Fruit fly (Drosophila melanogaster) whole organism, embryonic: Measurements from ENCODE around the gene Acyp2.

Experiments
- Aef1 ChIP-seq: fragments of 200-800 bp; sonication (Bioruptor generic); IDR thresholded peaks from 3 replicates; pipeline ENCODE4 v1.3.6; 2022; ENCODE audit warnings: missing biosample characterization, missing genetic modification characterization
- Atf-2 ChIP-seq: fragments of 200-800 bp; sonication (Bioruptor generic); optimal IDR thresholded peaks from 2 replicates; lab custom pipeline; 2016; ENCODE audit warnings: missing biosample characterization, missing genetic modification characterization
- Atf3 ChIP-seq: fragments of 200-800 bp; sonication (Bioruptor generic); optimal IDR thresholded peaks from 3 replicates; lab custom pipeline; 2016; ENCODE audit warnings: missing biosample characterization, missing genetic modification characterization
- Atf6 ChIP-seq: fragments of 200-800 bp; sonication (Bioruptor generic); IDR thresholded peaks from 2 replicates; pipeline ENCODE4 v1.3.6; 2022; ENCODE audit warnings: missing biosample characterization, missing genetic modification characterization
- Blimp-1 ChIP-seq: fragments of 200-800 bp; sonication (Bioruptor generic); optimal IDR thresholded peaks from 3 replicates; lab custom pipeline; 2018; ENCODE audit warnings: missing biosample characterization, missing genetic modification characterization, mild to moderate bottlenecking, moderate library complexity, missing genetic modification reagents
- CG10366 ChIP-seq: fragments of 200-800 bp; sonication (Bioruptor generic); IDR thresholded peaks from 2 replicates; pipeline ENCODE4 v1.3.6; 2022; ENCODE audit warnings: missing biosample characterization, missing genetic modification characterization
- CG11093 ChIP-seq: fragments of 200-800 bp; sonication (Bioruptor generic); IDR thresholded peaks from 3 replicates; pipeline ENCODE4 v1.3.6; 2022; ENCODE audit warnings: missing biosample characterization, missing genetic modification characterization
- CG12769 ChIP-seq: fragments of 200-800 bp; sonication (Bioruptor generic); optimal IDR thresholded peaks from 2 replicates; lab custom pipeline; 2019; ENCODE audit warnings: missing biosample characterization, mild to moderate bottlenecking, missing genetic modification characterization, moderate library complexity
- CG13424 ChIP-seq: fragments of 200-800 bp; sonication (Bioruptor generic); optimal IDR thresholded peaks from 2 replicates; lab custom pipeline; 2019; ENCODE audit warnings: missing biosample characterization, mild to moderate bottlenecking, missing genetic modification characterization, moderate library complexity
- CG13624 ChIP-seq: fragments of 200-800 bp; sonication (Bioruptor generic); optimal IDR thresholded peaks from 2 replicates; lab custom pipeline; 2016; ENCODE audit warnings: missing biosample characterization, missing genetic modification characterization
- CG14050 ChIP-seq: fragments of 200-800 bp; sonication (Bioruptor generic); IDR thresholded peaks from 3 replicates; pipeline ENCODE4 v1.3.6; 2022; ENCODE audit warnings: missing biosample characterization, missing genetic modification characterization
- CG2116 ChIP-seq: fragments of 200-800 bp; sonication (Bioruptor generic); optimal IDR thresholded peaks from 3 replicates; lab custom pipeline; 2018; ENCODE audit warnings: missing biosample characterization, mild to moderate bottlenecking, missing genetic modification characterization
- CG32532 ChIP-seq: fragments of 200-800 bp; sonication (Bioruptor generic); IDR thresholded peaks from 2 replicates; pipeline ENCODE4 v1.3.6; 2022; ENCODE audit warnings: missing biosample characterization, missing genetic modification characterization
- CG32767 ChIP-seq: fragments of 200-800 bp; sonication (Bioruptor generic); IDR thresholded peaks from 2 replicates; pipeline ENCODE4 v1.3.6; 2022; ENCODE audit warnings: missing biosample characterization, missing genetic modification characterization
- CG34224 ChIP-seq: fragments of 200-800 bp; sonication (Bioruptor generic); IDR thresholded peaks from 3 replicates; pipeline ENCODE4 v1.3.6; 2022; ENCODE audit warnings: missing biosample characterization, missing genetic modification characterization; ENCODE audit not compliant: partially characterized antibody
- CG3838 ChIP-seq: fragments of 200-800 bp; sonication (Bioruptor generic); optimal IDR thresholded peaks from 3 replicates; lab custom pipeline; 2016; ENCODE audit warnings: missing biosample characterization, missing genetic modification characterization
- CG5180 ChIP-seq: fragments of 200-800 bp; sonication (Bioruptor generic); optimal IDR thresholded peaks from 3 replicates; lab custom pipeline; 2017; ENCODE audit warnings: missing biosample characterization, missing genetic modification characterization, mild to moderate bottlenecking, moderate library complexity, missing genetic modification reagents
- CG7987 ChIP-seq: fragments of 200-800 bp; sonication (Bioruptor generic); optimal IDR thresholded peaks from 2 replicates; lab custom pipeline; 2018; ENCODE audit warnings: missing biosample characterization, mild to moderate bottlenecking, missing genetic modification characterization, moderate library complexity
- D ChIP-seq, 2 experiments: fragments of 200-800 bp in 1 of 2; fragments of >200 bp in 1 of 2; sonication (Bioruptor generic) in 1 of 2; optimal IDR thresholded peaks; 2 replicates in 1 of 2; 3 replicates in 1 of 2; lab custom pipeline; 2017; ENCODE audit warnings: mild to moderate bottlenecking in 1 of 2, missing biosample characterization in 1 of 2, missing genetic modification characterization in 1 of 2, missing genetic modification reagents in 1 of 2
- D19A ChIP-seq: fragments of 200-800 bp; optimal IDR thresholded peaks from 3 replicates; lab custom pipeline; 2019; ENCODE audit warnings: missing biosample characterization, mild to moderate bottlenecking, missing genetic modification characterization, moderate library complexity
- HLH4C ChIP-seq: fragments of 200-800 bp; sonication (Bioruptor generic); IDR thresholded peaks from 3 replicates; pipeline ENCODE4 v1.3.6; 2022; ENCODE audit warnings: missing biosample characterization, missing genetic modification characterization; ENCODE audit not compliant: partially characterized antibody
- Hey ChIP-seq: fragments of 200-800 bp; sonication (Bioruptor generic); optimal IDR thresholded peaks from 3 replicates; lab custom pipeline; 2018; ENCODE audit warnings: missing biosample characterization, mild to moderate bottlenecking, missing genetic modification characterization
- Jarid2 ChIP-seq: fragments of 200-800 bp; sonication (Bioruptor generic); optimal IDR thresholded peaks from 3 replicates; lab custom pipeline; 2017; ENCODE audit warnings: mild to moderate bottlenecking, missing biosample characterization, missing genetic modification reagents, missing genetic modification characterization
- Max ChIP-seq: fragments of 200-800 bp; sonication (Bioruptor generic); optimal IDR thresholded peaks from 2 replicates; lab custom pipeline; 2016; ENCODE audit warnings: missing biosample characterization, mild to moderate bottlenecking, missing genetic modification characterization
- Xrp1 ChIP-seq: fragments of 200-800 bp; sonication (Bioruptor generic); IDR thresholded peaks from 2 replicates; pipeline ENCODE4 v1.3.6; 2022; ENCODE audit warnings: missing biosample characterization, missing genetic modification characterization
- abd-A ChIP-seq: fragments of 200-800 bp; sonication (Bioruptor generic); optimal IDR thresholded peaks from 3 replicates; lab custom pipeline; 2019; ENCODE audit warnings: missing biosample characterization, mild to moderate bottlenecking, missing genetic modification characterization, moderate library complexity
- ara ChIP-seq: fragments of 200-800 bp; sonication (Bioruptor generic); IDR thresholded peaks from 2 replicates; pipeline ENCODE4 v1.3.6; 2022; ENCODE audit warnings: missing biosample characterization, missing genetic modification characterization
- bigmax ChIP-seq: fragments of 200-800 bp; sonication (Bioruptor generic); optimal IDR thresholded peaks from 2 replicates; lab custom pipeline; 2018; ENCODE audit warnings: missing biosample characterization, mild to moderate bottlenecking, missing genetic modification characterization
- ems ChIP-seq: fragments of 200-800 bp; sonication (Bioruptor generic); optimal IDR thresholded peaks from 3 replicates; lab custom pipeline; 2016; ENCODE audit warnings: missing biosample characterization, missing genetic modification characterization
- ewg ChIP-seq: fragments of 200-800 bp; sonication (Bioruptor generic); optimal IDR thresholded peaks from 3 replicates; lab custom pipeline; 2017; ENCODE audit warnings: mild to moderate bottlenecking, missing biosample characterization, missing genetic modification reagents, missing genetic modification characterization
- grn ChIP-seq: fragments of 200-800 bp; sonication (Bioruptor generic); optimal IDR thresholded peaks from 3 replicates; lab custom pipeline; 2017; ENCODE audit warnings: missing biosample characterization, missing genetic modification characterization
- mam ChIP-seq: fragments of 200-800 bp; sonication (Bioruptor generic); optimal IDR thresholded peaks from 3 replicates; lab custom pipeline; 2016; ENCODE audit warnings: missing biosample characterization, missing genetic modification characterization
- nerfin-1 ChIP-seq: fragments of 200-800 bp; sonication (Bioruptor generic); optimal IDR thresholded peaks from 3 replicates; lab custom pipeline; 2019; ENCODE audit warnings: missing biosample characterization, mild to moderate bottlenecking, missing genetic modification characterization, moderate library complexity
- onecut ChIP-seq: fragments of 200-800 bp; sonication (Bioruptor generic); IDR thresholded peaks from 2 replicates; pipeline ENCODE4 v1.3.6; 2022; ENCODE audit warnings: missing biosample characterization, missing genetic modification characterization
- pan ChIP-seq, 4 experiments: fragments of >200 bp in 3 of 4; fragments of 200-800 bp in 1 of 4; sonication (Bioruptor generic) in 1 of 4; optimal IDR thresholded peaks in 3 of 4; IDR thresholded peaks in 1 of 4; 2 replicates each; pipeline versions ENCODE4 v1.3.6 to Lab custom; 2017 to 2022; ENCODE audit warnings: missing biosample characterization in 2 of 4, missing genetic modification characterization in 2 of 4, mixed read lengths in 1 of 4
- pb ChIP-seq: fragments of 200-800 bp; sonication (Bioruptor generic); optimal IDR thresholded peaks from 3 replicates; lab custom pipeline; 2016; ENCODE audit warnings: missing biosample characterization, missing genetic modification characterization
- pros ChIP-seq: fragments of 200-800 bp; sonication (Bioruptor generic); optimal IDR thresholded peaks from 3 replicates; lab custom pipeline; 2019; ENCODE audit warnings: missing biosample characterization, mild to moderate bottlenecking, missing genetic modification characterization, moderate library complexity
- pum ChIP-seq: fragments of 200-800 bp; sonication (Bioruptor generic); optimal IDR thresholded peaks from 2 replicates; lab custom pipeline; 2016; ENCODE audit warnings: missing biosample characterization, missing genetic modification characterization
- row ChIP-seq: fragments of 200-800 bp; sonication (Bioruptor generic); IDR thresholded peaks from 3 replicates; pipeline ENCODE4 v1.3.6; 2022; ENCODE audit warnings: missing biosample characterization, missing genetic modification characterization
- shn ChIP-seq: fragments of 200-800 bp; sonication (Bioruptor generic); optimal IDR thresholded peaks from 3 replicates; lab custom pipeline; 2016; ENCODE audit warnings: missing biosample characterization, missing genetic modification characterization
- vnd ChIP-seq: fragments of 200-800 bp; sonication (Bioruptor generic); IDR thresholded peaks from 3 replicates; pipeline ENCODE4 v1.3.6; 2022; ENCODE audit warnings: missing biosample characterization, missing genetic modification characterization; ENCODE audit not compliant: partially characterized antibody

Gene Acyp2

DNA sequence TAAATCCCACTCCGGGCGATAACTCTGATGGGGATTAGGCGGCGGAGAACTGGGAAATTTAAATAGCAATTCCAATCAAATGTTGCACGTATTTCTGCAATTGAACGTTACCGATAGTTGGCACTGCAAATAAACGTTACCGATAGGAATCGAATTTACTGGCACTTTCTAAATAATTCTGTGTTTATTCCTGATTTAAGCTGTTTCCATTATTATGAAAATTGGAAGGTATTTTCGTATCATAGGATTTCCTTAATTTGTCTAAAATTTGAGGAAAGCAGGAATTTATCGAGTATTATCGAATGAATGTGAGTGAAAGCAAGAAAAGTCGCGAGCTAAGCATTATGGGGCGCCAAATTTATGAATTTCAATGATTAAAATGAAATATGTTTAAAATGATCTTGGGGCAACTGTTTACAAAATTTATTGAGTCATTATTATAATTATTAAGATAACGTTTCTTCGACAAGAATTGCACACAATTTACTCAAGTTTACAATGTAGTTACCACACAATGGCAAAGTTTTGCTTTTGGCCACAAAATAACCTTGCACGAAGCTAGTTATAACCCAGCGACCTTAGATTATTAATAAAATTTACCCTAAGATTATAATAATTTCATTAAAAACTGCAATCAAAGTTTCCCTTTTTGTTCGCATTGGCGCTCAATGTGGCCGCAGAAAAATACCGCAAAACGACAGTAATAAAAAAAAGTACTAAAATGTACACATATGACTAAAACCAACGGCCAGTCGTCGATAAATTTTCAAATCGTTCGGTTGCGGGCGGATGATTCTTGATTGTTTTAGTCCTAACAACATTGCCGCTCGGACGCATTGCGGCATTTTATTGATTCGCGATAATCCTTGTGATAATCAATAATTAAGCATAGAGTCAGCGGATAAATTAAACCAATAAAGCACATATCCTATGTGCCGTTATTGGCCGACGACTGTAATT lies 11.3 kb downstream of the Acyp2 start, which contains the start of gene alpha-Man-IIb (continued):
- TF ChIP-seq Blimp-1 (GFP tag; lab: Kevin White, UChicago) (no peak), Aef1 (GFP tag; lab: Robert Waterston, UW) (no peak), CG13624 (GFP tag; lab: Kevin White, UChicago) (peak; percentile 0), CG11093 (GFP tag; lab: Robert Waterston, UW) (no peak), CG12769 (tag; lab: Kevin White, UChicago) (no peak), Xrp1 (GFP tag; lab: Robert Waterston, UW) (peak; percentile 19; the same call in 1 of the 2 replicates), pb (GFP tag; lab: Kevin White, UChicago) (no peak), CG13424 (tag; lab: Kevin White, UChicago) (no peak), Hey (no peak), Jarid2 (GFP tag; lab: Kevin White, UChicago) (peak; percentile 95), Atf6 (GFP tag; lab: Robert Waterston, UW) (0 out of 2 replicates have a peak, but pooled peaks have one; percentile 24), row (GFP tag; lab: Robert Waterston, UW) (peak; percentile 15; the same call in 1 of the 3 replicates), CG32767 (GFP tag; lab: Robert Waterston, UW) (0 out of 2 replicates have a peak, but pooled peaks have one; percentile 12)

DNA sequence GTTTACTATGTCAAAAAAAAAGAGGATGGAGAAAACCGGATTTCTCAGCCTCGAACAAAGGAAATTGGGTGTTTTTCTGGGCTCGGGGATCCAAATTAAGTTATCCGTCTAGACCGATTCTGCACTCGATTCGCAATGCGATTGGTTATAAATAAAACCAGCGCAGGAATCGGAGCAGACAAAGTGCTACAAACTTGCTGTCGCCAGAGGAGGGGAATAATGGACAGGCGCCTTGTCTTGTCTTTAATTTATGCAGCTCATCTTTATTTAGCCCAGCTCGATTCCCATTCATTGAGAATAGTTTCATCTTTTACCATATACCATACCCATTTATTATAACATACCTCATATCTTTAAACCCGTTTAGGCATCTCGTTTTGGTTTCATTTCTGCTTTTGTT lies 12.2 kb downstream of the Acyp2 start:
- no peak for TF ChIP-seq pum (GFP tag; lab: Kevin White, UChicago)
- TF ChIP-seq vnd (GFP tag; lab: Robert Waterston, UW) = no peak
- TF ChIP-seq bigmax = no peak
- TF ChIP-seq nerfin-1 (tag; lab: Kevin White, UChicago) = no peak
- no peak for TF ChIP-seq ara (GFP tag; lab: Robert Waterston, UW)
- no peak for TF ChIP-seq grn (GFP tag; lab: Kevin White, UChicago)
- no peak for TF ChIP-seq pan (optimal IDR thresholded peaks at IDR 0.05; lab: Kevin White, UChicago)
- TF ChIP-seq pan (GFP tag; optimal IDR thresholded peaks at IDR 0.05 in 1 of 2, IDR thresholded peaks at IDR 0.05 in 1 of 2) = peak in 1 of 2 experiments; percentile 13
- TF ChIP-seq CG32532 (GFP tag; lab: Robert Waterston, UW) = no peak

DNA sequence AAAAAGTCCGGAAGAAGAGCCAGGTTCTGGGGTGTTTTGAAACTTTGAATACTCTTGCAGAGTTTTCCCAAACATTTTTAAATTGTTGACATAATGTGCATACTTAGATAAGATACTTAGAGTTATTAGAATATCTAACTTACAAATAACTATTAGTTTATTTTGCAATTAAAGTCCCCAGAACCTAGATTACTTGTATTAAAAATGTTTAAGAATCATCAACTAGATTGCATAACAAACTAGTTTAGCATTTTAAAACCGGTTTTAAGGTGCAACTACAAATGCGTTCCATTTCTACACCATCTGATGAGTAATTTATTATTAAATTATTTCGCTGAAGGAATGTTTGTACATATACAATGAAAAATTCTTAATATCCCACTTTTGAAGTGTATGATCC lies 13.9 kb downstream of the Acyp2 start:
- no peak for TF ChIP-seq CG5180
- peak; percentile 68 for TF ChIP-seq D19A (tag; lab: Kevin White, UChicago)

DNA sequence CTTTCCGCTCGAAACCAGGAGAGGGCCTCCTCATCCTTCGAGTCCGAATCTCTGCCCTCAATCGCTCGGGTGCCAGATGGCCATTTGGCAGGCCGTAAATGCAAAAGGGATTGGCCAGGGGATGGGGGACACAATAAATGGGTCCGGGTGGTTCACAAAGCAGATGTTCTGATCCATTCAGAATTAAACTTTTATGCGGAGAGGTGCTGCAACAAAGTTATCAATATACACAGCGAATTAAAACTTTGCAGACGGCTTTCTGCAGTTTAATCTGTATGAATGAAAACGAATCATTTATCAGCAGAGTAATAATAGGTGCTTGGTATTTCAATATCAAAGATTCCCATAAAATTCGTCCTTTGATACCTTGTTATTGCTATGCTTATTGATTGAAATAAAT lies 14.8 kb downstream of the Acyp2 start:
- TF ChIP-seq CG7987 (no peak), abd-A (peak; percentile 32)
- TF ChIP-seq, all 482 proteins: peak for 1

DNA sequence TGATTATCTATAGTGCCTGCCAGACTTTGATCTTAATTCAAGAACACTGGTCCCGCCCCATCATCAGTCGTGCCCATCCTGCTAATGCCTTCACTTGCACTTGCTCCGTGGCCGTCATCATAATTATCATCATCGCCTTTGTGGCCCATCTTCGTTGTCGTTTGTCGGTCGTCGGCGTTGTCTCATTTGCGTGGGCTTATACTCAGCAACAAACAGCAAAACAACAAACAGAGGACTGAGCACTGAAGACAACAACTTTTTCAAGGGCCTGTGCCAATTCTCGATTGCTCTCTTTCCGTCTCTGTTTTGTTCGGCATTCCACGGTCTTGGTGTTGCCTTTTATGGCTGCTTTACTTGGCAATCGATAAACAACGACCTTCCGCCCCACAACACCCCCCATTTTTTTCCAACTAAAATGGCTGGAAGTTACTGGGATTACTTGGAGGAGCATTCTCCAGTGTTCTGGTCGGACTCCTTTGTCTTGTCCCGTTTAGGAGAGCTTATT lies 15.4 kb downstream of the Acyp2 start:
- no peak for TF ChIP-seq Atf3 (GFP tag; lab: Kevin White, UChicago)
- TF ChIP-seq CG14050 (GFP tag; lab: Robert Waterston, UW) = no peak
- no peak for TF ChIP-seq ems (GFP tag; lab: Kevin White, UChicago)
- TF ChIP-seq Atf-2 (GFP tag; lab: Kevin White, UChicago) = no peak
- TF ChIP-seq D (optimal IDR thresholded peaks at IDR 0.05; lab: Kevin White, UChicago) = no peak
- no peak for TF ChIP-seq D (GFP tag; optimal IDR thresholded peaks at IDR 0.05; lab: Kevin White, UChicago)
- TF ChIP-seq mam (GFP tag; lab: Kevin White, UChicago) = no peak
- TF ChIP-seq CG2116 = no peak
- TF ChIP-seq CG10366 (GFP tag; lab: Robert Waterston, UW) = no peak
- TF ChIP-seq shn (GFP tag; lab: Kevin White, UChicago) = no peak
- TF ChIP-seq HLH4C (GFP tag; lab: Robert Waterston, UW) = no peak
- no peak for TF ChIP-seq CG34224 (GFP tag; lab: Robert Waterston, UW)
- no peak for TF ChIP-seq CG3838 (GFP tag; lab: Kevin White, UChicago)
- TF ChIP-seq Max (GFP tag; lab: Kevin White, UChicago) = no peak
- no peak for TF ChIP-seq pros (GFP tag; lab: Kevin White, UChicago)
- TF ChIP-seq ewg = no peak
- TF ChIP-seq onecut (GFP tag; lab: Robert Waterston, UW) = peak; percentile 44
